Worm (Caenorhabditis elegans): Measurements from ENCODE around the gene acl-8.

Gene acl-8

DNA sequence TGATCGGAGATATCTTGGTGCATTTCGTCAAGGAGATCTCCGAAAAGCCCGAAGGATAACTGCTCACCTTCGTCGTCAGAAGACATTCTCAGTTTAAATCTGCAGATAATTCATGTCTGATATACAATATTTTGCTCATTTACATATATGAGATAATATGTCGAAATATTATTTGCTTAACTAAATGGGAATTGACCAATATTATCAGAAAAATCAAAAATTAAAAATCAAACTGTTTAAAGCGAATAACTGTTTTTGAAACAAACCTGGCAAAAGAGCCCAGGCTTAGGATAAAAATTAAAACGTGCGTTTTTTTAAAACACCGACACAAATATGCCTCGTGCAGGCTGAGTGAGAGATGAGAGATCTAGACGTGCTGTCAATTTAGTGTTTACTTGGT, 9.1 kb upstream of the acl-8 start, which contains the start of gene T05H4.15:
Gene T05H4.15 (minus strand): TSS at position 101 of the 400 bp plus-strand sequence.
- TF ChIP-seq ceh-20 (GFP tag; IDR thresholded peaks at IDR 0.05) (no peak), lir-3 (tag; optimal IDR thresholded peaks at IDR 0.05) (no peak), pha-4 (GFP tag; IDR thresholded peaks at IDR 0.05) (no peak), pha-4 (tag; optimal IDR thresholded peaks at IDR 0.05) (no peak), daf-19 (GFP tag; conservative IDR thresholded peaks at IDR 0.05) (no peak), nhr-25 (tag; optimal IDR thresholded peaks at IDR 0.05; ENCODE audit: borderline replicate concordance, insufficient read depth) (no peak), lin-15B (tag; optimal IDR thresholded peaks at IDR 0.05) (no peak), Y5F2A.4 (GFP tag; optimal IDR thresholded peaks at IDR 0.05) (no peak), nhr-48 (tag; optimal IDR thresholded peaks at IDR 0.05) (no peak), cey-2 (tag; optimal IDR thresholded peaks at IDR 0.05; ENCODE audit: borderline replicate concordance, insufficient read depth) (no peak), nhr-10 (tag; optimal IDR thresholded peaks at IDR 0.05) (no peak), daf-16 (GFP tag; optimal IDR thresholded peaks at IDR 0.05) (no peak), daf-16 (tag; optimal IDR thresholded peaks at IDR 0.05) (no peak), dve-1 (tag; optimal IDR thresholded peaks at IDR 0.05; ENCODE audit: insufficient read depth) (no peak), hlh-30 (tag; optimal IDR thresholded peaks at IDR 0.05; ENCODE audit: insufficient read depth) (no peak), php-3 (GFP tag; IDR thresholded peaks at IDR 0.05) (no peak), unc-39 (tag; optimal IDR thresholded peaks at IDR 0.05) (no peak), jun-1 (tag; optimal IDR thresholded peaks at IDR 0.05) (no peak), tra-1 (GFP tag; IDR thresholded peaks at IDR 0.05) (no peak)

DNA sequence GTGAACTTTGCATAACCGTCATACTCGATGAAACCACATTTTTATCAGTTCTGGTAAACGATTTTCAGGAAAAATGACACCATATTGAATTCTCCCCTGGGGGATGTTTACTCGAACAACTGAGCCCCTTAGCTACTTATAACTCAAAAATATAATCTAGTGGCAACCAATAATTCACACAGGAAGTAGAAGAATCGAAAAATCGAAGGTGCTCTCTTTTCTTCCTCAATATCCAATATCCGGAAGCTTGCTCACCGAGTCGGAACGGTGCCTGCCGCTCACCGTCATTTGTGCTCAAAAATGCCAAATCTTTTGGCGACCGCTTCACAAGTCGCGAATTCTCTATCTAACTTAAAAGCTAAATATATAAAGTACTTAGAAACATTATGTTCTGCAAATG, 8.6 kb upstream of the acl-8 start, which contains the start of gene T05H4.3:
Gene T05H4.3 (plus strand): TSS at position 301 of the 400 bp plus-strand sequence.
- TF ChIP-seq mxl-3 (GFP tag; optimal IDR thresholded peaks at IDR 0.05) (no peak), aha-1 (tag) (peak; percentile 65)

DNA sequence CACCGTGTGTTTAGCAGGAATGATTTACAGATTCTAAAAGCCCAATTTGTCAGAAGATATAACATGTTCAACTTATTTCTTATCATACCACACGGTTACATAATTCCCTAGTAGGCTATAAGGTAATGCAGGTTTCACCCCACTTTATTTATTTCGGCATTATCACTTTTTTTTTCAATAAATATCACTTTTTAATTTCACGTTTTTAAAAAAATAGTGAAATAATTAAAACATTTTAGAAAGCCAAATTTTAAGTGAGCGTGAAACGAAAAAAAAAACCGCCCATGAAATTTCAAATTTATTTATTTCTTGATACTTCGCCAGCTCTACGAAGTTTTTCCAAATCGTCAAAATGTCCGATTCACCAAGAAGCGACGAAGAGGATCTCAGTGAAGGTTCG, 2.3 kb upstream of the acl-8 start, which contains the start of gene fbxa-196:
Gene fbxa-196 (plus strand): TSS at position 301 of the 400 bp plus-strand sequence.
- TF ChIP-seq egl-27 (tag; optimal IDR thresholded peaks at IDR 0.05) (no peak), nhr-102 (tag; optimal IDR thresholded peaks at IDR 0.05) (no peak), spr-3 (GFP tag; optimal IDR thresholded peaks at IDR 0.05) (no peak), lin-38 (GFP tag; IDR thresholded peaks at IDR 0.05) (no peak), nhr-111 (GFP tag; optimal IDR thresholded peaks at IDR 0.05) (no peak), F44E2.7 (GFP tag; IDR thresholded peaks at IDR 0.05) (no peak)

DNA sequence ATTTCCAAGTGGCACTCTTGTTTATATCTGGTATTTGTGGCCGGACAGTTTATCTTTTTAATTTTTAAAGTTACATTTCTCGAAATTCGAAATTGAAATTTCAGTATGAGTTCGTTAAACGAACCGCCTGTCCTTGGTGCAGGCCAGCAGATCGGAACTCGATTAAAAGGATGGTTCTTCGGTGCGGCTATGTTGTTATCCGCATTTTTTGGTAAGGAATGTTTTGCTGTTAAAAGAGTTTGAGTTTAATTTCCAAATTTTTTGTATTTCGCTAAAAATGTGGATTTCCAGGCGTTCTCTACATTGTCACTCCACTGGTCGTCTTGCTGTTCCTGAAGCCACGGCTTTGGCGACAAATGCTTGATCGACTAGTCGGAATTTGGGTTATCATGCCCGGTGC, 2.5 kb downstream of the acl-8 start, which contains the start of gene acl-9:
Gene acl-9 (plus strand): TSS at position 105 of the 400 bp plus-strand sequence.
- TF ChIP-seq aly-2 (tag; optimal IDR thresholded peaks at IDR 0.05): no peak
- TF ChIP-seq ama-1 (optimal IDR thresholded peaks at IDR 0.05): peak; percentile 3
- TF ChIP-seq lim-7 (GFP tag; IDR thresholded peaks at IDR 0.05): no peak
- no peak for TF ChIP-seq attf-4 (tag; optimal IDR thresholded peaks at IDR 0.05)
- no peak for TF ChIP-seq dmd-6 (GFP tag; IDR thresholded peaks at IDR 0.05)
- TF ChIP-seq arid-1 (GFP tag; conservative IDR thresholded peaks at IDR 0.05): no peak
- no peak for TF ChIP-seq php-3 (GFP tag; IDR thresholded peaks at IDR 0.05)
- no peak for TF ChIP-seq daf-19 (GFP tag; conservative IDR thresholded peaks at IDR 0.05)
- TF ChIP-seq Y48G9A.11 (GFP tag; IDR thresholded peaks at IDR 0.05): peak; percentile 57
- TF ChIP-seq gei-8 (GFP tag; optimal IDR thresholded peaks at IDR 0.05): no peak
- TF ChIP-seq Y105C5A.15 (GFP tag; IDR thresholded peaks at IDR 0.05): no peak
- no peak for TF ChIP-seq nhr-76 (tag; optimal IDR thresholded peaks at IDR 0.05)
- no peak for TF ChIP-seq vab-7 (GFP tag; IDR thresholded peaks at IDR 0.05)
- no peak for TF ChIP-seq lin-13 (GFP tag; optimal IDR thresholded peaks at IDR 0.05)
